Fruit fly (Drosophila melanogaster): ENCODE results near the gene FipoQ.

DNA sequence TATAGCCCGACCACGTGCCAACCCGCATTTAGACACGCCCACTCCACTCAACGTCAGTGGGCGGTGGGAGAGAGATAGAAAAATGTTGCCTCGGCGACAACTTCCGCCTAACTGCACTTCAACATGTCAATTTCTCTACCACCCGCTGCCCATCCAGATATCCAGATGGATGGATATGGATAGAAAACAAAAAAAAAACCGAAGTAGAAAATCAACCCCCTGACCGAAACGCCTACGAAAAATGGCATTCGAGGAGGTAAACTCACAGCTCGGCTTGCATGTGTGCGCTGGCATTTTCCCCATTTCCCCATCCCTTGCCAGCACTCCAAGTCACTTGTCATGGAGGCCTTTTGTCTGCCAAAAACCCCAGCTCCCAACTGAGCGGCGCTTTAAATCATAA is 27.8 kb upstream of the FipoQ start:
- TF ChIP-seq Lpt (GFP tag; optimal IDR thresholded peaks at IDR 0.05), result no peak
- TF ChIP-seq CG6276 (GFP tag; optimal IDR thresholded peaks at IDR 0.05), result no peak
- no peak for TF ChIP-seq CG6808 (GFP tag; optimal IDR thresholded peaks at IDR 0.05)
- no peak for TF ChIP-seq CG6854 (GFP tag; optimal IDR thresholded peaks at IDR 0.05)
- TF ChIP-seq Met (GFP tag; optimal IDR thresholded peaks at IDR 0.05), result no peak
- no peak for TF ChIP-seq Ets96B (tag; optimal IDR thresholded peaks at IDR 0.05)
- TF ChIP-seq CG11762 (GFP tag; optimal IDR thresholded peaks at IDR 0.05; ENCODE audit: insufficient read depth), result no peak
- TF ChIP-seq salr (GFP tag; optimal IDR thresholded peaks at IDR 0.05), result no peak
- no peak for TF ChIP-seq CG4318 (GFP tag; optimal IDR thresholded peaks at IDR 0.05)
- no peak for TF ChIP-seq topi (GFP tag; optimal IDR thresholded peaks at IDR 0.05)
- no peak for TF ChIP-seq Eip78C (GFP tag)
- TF ChIP-seq spab (GFP tag; optimal IDR thresholded peaks at IDR 0.05), result no peak
- TF ChIP-seq CG3919 (GFP tag; optimal IDR thresholded peaks at IDR 0.05), result no peak
- TF ChIP-seq Eip93F (GFP tag; optimal IDR thresholded peaks at IDR 0.05), result no peak

Data from whole organism, prepupa.